Worm (Caenorhabditis elegans) whole organism, midembryonic: Measurements from ENCODE around the gene C25F9.16.

Experiments used
- tab-1 ChIP-seq: fragments of 200-800 bp; sonication (Bioruptor generic); IDR thresholded peaks from 2 replicates; pipeline ENCODE4 v1.3.6; 2022; ENCODE audit warnings: missing genetic modification characterization, missing compliant biosample characterization
- ztf-29 ChIP-seq: fragments of 200-800 bp; sonication (Bioruptor generic); IDR thresholded peaks from 2 replicates; pipeline ENCODE4 v1.3.6; 2022; ENCODE audit warnings: missing genetic modification reagents, missing genetic modification characterization, missing compliant biosample characterization

- TF ChIP-seq ztf-29 (no peak), tab-1 (GFP tag; lab: Robert Waterston, UW) (no peak)
These were observed 11.3 kb downstream of the C25F9.16 start, which contains the start of gene M04C3.1 for ce11 chrV:19445442-19445841.
